Fruit fly (Drosophila melanogaster): ENCODE measurements around the gene CG3168.

The CG3168 gene

DNA sequence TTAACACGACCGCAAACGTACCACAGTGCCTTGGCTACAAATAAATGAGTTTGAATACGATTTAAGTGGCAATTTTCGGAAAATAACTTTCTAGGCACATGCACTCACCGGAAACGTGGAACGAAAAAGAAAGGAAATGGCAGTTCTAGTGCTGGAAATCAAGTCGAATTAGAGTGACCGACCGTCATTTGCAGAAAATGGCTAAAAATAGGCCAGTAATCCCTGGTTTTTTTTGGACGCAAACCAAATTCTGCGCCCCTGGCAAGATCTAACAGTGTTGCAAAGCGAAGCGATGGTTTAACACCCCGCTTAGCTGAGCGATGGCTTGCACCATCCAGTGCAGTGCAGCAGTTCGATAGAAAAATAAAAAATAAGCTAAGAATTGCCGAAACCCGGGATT is 4.3 kb upstream of the CG3168 start, which contains the start of gene RpL17 (continued):
- TF ChIP-seq Stat92E (GFP tag; optimal IDR thresholded peaks at IDR 0.05), result peak in 1 of 3 experiments; percentile 54
- peak; percentile 89 for TF ChIP-seq B-H2 (GFP tag; optimal IDR thresholded peaks at IDR 0.05)
- TF ChIP-seq CG12769 (tag; optimal IDR thresholded peaks at IDR 0.05), result peak; percentile 88
- TF ChIP-seq NFAT (GFP tag; IDR thresholded peaks at IDR 0.05), result peak; percentile 83
- TF ChIP-seq ssp (GFP tag; IDR thresholded peaks at IDR 0.05), result peak; percentile 65
- peak; percentile 65 for TF ChIP-seq Sin3A (optimal IDR thresholded peaks at IDR 0.05)
- peak; percentile 87 for TF ChIP-seq org-1 (GFP tag; optimal IDR thresholded peaks at IDR 0.05)
- TF ChIP-seq gt (GFP tag; IDR thresholded peaks at IDR 0.05), result peak; percentile 42; the same call in 1 of the 2 replicates
- peak; percentile 68 for TF ChIP-seq grn (GFP tag; optimal IDR thresholded peaks at IDR 0.05)
- TF ChIP-seq Ets97D (GFP tag; optimal IDR thresholded peaks at IDR 0.05), result peak; percentile 99
- TF ChIP-seq hth (optimal IDR thresholded peaks at IDR 0.05), result no peak
- TF ChIP-seq CG7271 (tag; optimal IDR thresholded peaks at IDR 0.05), result peak; percentile 87
- peak; percentile 92 for TF ChIP-seq CG18619 (GFP tag; optimal IDR thresholded peaks at IDR 0.05)
- no peak for TF ChIP-seq zen2 (GFP tag; IDR thresholded peaks at IDR 0.05; ENCODE audit: partially characterized antibody)
- peak; percentile 47; the same call in 1 of the 3 replicates for TF ChIP-seq CG16813 (GFP tag; IDR thresholded peaks at IDR 0.05; ENCODE audit: partially characterized antibody)
- peak in 1 of 2 experiments; percentile 45 for TF ChIP-seq Hr78 (GFP tag; optimal IDR thresholded peaks at IDR 0.05)
- peak; percentile 43 for TF ChIP-seq CG6654 (GFP tag; optimal IDR thresholded peaks at IDR 0.05)
- peak; percentile 85 for TF ChIP-seq Camta (GFP tag; optimal IDR thresholded peaks at IDR 0.05)
- TF ChIP-seq CG12744 (GFP tag; optimal IDR thresholded peaks at IDR 0.05), result peak; percentile 73
- TF ChIP-seq CG10147 (GFP tag; optimal IDR thresholded peaks at IDR 0.05), result peak; percentile 70
- TF ChIP-seq psq (GFP tag; optimal IDR thresholded peaks at IDR 0.05), result peak; percentile 51
- TF ChIP-seq CG30020 (tag; optimal IDR thresholded peaks at IDR 0.05), result no peak
- peak; percentile 65 for TF ChIP-seq Atf-2 (GFP tag; optimal IDR thresholded peaks at IDR 0.05)
- peak; percentile 85 for TF ChIP-seq fu2 (GFP tag; optimal IDR thresholded peaks at IDR 0.05)
- peak; percentile 92 for TF ChIP-seq Side (GFP tag; optimal IDR thresholded peaks at IDR 0.05)
- peak; percentile 13; the same call in 1 of the 2 replicates for TF ChIP-seq Ravus (GFP tag; IDR thresholded peaks at IDR 0.05)
- no peak for TF ChIP-seq Lpt (GFP tag; optimal IDR thresholded peaks at IDR 0.05)
- peak; percentile 92 for TF ChIP-seq gce (GFP tag; IDR thresholded peaks at IDR 0.05)
- TF ChIP-seq HLH54F (GFP tag; optimal IDR thresholded peaks at IDR 0.05), result peak; percentile 77
- peak; percentile 38 for TF ChIP-seq cato (GFP tag; optimal IDR thresholded peaks at IDR 0.05; ENCODE audit: borderline replicate concordance)
- peak; percentile 70 for TF ChIP-seq CG8388 (GFP tag; optimal IDR thresholded peaks at IDR 0.05)
- peak; percentile 31 for TF ChIP-seq CG18476 (GFP tag; optimal IDR thresholded peaks at IDR 0.05)
- no peak for TF ChIP-seq Lim3 (GFP tag; IDR thresholded peaks at IDR 0.05)
- peak; percentile 39; the same call in 1 of the 2 replicates for TF ChIP-seq wor (GFP tag; IDR thresholded peaks at IDR 0.05)
- TF ChIP-seq Xrp1 (GFP tag; IDR thresholded peaks at IDR 0.05), result peak; percentile 53; the same call in 1 of the 2 replicates
- peak; percentile 86 for TF ChIP-seq Optix (GFP tag; IDR thresholded peaks at IDR 0.05)
- peak; percentile 88 for TF ChIP-seq Dad (GFP tag; optimal IDR thresholded peaks at IDR 0.05)
- peak; percentile 86 for TF ChIP-seq CG11247 (GFP tag; IDR thresholded peaks at IDR 0.05)
- peak; percentile 70 for TF ChIP-seq gcm2 (GFP tag; optimal IDR thresholded peaks at IDR 0.05)
- TF ChIP-seq pb (GFP tag; optimal IDR thresholded peaks at IDR 0.05), result peak; percentile 77
- TF ChIP-seq z (GFP tag; IDR thresholded peaks at IDR 0.05), result peak; percentile 70; the same call in 2 of the 3 replicates
- TF ChIP-seq Chrac-16 (GFP tag; optimal IDR thresholded peaks at IDR 0.05), result peak; percentile 57
- peak; percentile 54 for TF ChIP-seq tx (GFP tag; optimal IDR thresholded peaks at IDR 0.05)
- TF ChIP-seq CG7928 (GFP tag; optimal IDR thresholded peaks at IDR 0.05), result peak; percentile 82
- TF ChIP-seq ara (GFP tag; IDR thresholded peaks at IDR 0.05), result peak; percentile 84
- peak; percentile 87 for TF ChIP-seq Awh (GFP tag; IDR thresholded peaks at IDR 0.05)
- TF ChIP-seq CG10565 (GFP tag; optimal IDR thresholded peaks at IDR 0.05), result peak; percentile 12
- peak; percentile 46 for TF ChIP-seq Spps (tag; optimal IDR thresholded peaks at IDR 0.05)
- TF ChIP-seq Doc3 (GFP tag; IDR thresholded peaks at IDR 0.05; ENCODE audit: partially characterized antibody), result no peak
- no peak for TF ChIP-seq Dll (GFP tag; IDR thresholded peaks at IDR 0.05; ENCODE audit: partially characterized antibody)
- peak; percentile 93 for TF ChIP-seq dm (GFP tag; optimal IDR thresholded peaks at IDR 0.05)

Data from whole organism, embryonic.